Fruit fly (Drosophila melanogaster): ENCODE results near the gene pira.

The pira gene

DNA sequence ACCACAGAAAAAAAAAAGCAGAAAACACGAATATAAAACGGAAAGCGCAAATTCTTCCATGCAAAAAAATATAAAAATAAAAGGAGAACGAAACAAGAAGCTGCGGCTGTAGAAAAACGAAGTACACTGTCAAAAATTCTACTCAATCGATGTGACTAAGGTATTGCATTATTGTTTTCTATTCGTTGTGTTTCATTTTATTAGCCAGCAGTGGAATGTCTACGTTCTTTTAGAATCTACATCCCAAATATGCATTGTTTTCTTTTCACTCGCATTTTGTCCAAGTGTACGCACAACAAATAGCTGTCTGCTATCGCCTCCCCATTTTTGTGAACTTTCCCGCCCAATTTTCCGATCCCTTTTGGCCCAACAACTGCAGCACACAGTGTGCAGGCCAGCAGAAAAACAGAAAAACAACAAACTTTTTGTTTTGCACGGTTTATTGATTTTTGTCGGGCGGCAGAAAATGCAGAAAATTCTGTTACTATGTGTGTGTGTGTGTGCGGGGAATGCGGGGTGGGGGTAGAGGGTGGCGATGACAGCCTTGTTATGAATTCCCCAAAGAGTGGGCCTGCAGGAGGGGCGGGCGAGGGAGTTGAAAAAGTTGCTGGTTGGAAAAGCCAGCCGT is 44.1 kb downstream of the pira start (continued):
- peak; percentile 69 for TF ChIP-seq Rx (GFP tag; IDR thresholded peaks at IDR 0.05)
- TF ChIP-seq CG7963 (GFP tag; IDR thresholded peaks at IDR 0.05; ENCODE audit: partially characterized antibody) = no peak
- TF ChIP-seq gem (tag; optimal IDR thresholded peaks at IDR 0.05) = peak; percentile 84
- peak; percentile 43 for TF ChIP-seq D19B (GFP tag; optimal IDR thresholded peaks at IDR 0.05)
- no peak for TF ChIP-seq sr (GFP tag; IDR thresholded peaks at IDR 0.05)
- peak; percentile 48 for TF ChIP-seq Myb (GFP tag; optimal IDR thresholded peaks at IDR 0.05)
- TF ChIP-seq CG4404 (GFP tag; IDR thresholded peaks at IDR 0.05) = peak; percentile 49; the same call in 1 of the 2 replicates
- TF ChIP-seq CG17829 (tag; optimal IDR thresholded peaks at IDR 0.05) = peak; percentile 54
- TF ChIP-seq pho (GFP tag; optimal IDR thresholded peaks at IDR 0.05) = peak; percentile 69
- peak; percentile 38 for TF ChIP-seq ewg (GFP tag; optimal IDR thresholded peaks at IDR 0.05)
- TF ChIP-seq slou (GFP tag; optimal IDR thresholded peaks at IDR 0.05) = peak; percentile 73
- TF ChIP-seq CG9797 (GFP tag; optimal IDR thresholded peaks at IDR 0.05) = no peak
- TF ChIP-seq jigr1 (GFP tag; IDR thresholded peaks at IDR 0.05) = no peak
- peak; percentile 77 for TF ChIP-seq CG9609 (GFP tag; optimal IDR thresholded peaks at IDR 0.05)
- peak; percentile 75 for TF ChIP-seq her (GFP tag; optimal IDR thresholded peaks at IDR 0.05)
- TF ChIP-seq CG10209 (GFP tag; optimal IDR thresholded peaks at IDR 0.05) = peak; percentile 69
- TF ChIP-seq ftz-f1 (GFP tag; optimal IDR thresholded peaks at IDR 0.05) = no peak
- no peak for TF ChIP-seq kah (GFP tag; optimal IDR thresholded peaks at IDR 0.05)
- TF ChIP-seq Stat92E (GFP tag; optimal IDR thresholded peaks at IDR 0.05) = no peak
- TF ChIP-seq slbo (GFP tag; IDR thresholded peaks at IDR 0.05) = peak; percentile 81
- no peak for TF ChIP-seq sim (GFP tag; IDR thresholded peaks at IDR 0.05)
- TF ChIP-seq Sox100B (GFP tag; optimal IDR thresholded peaks at IDR 0.05) = peak; percentile 57
- TF ChIP-seq Sry-δ (GFP tag; optimal IDR thresholded peaks at IDR 0.05) = peak; percentile 21
- TF ChIP-seq exex (tag; optimal IDR thresholded peaks at IDR 0.05) = no peak
- no peak for TF ChIP-seq grn (GFP tag; optimal IDR thresholded peaks at IDR 0.05)
- peak; percentile 80 for TF ChIP-seq Hsf (GFP tag; optimal IDR thresholded peaks at IDR 0.05)
- no peak for TF ChIP-seq danr (GFP tag; IDR thresholded peaks at IDR 0.05)
- 0 out of 2 replicates have a peak, but pooled peaks have one; percentile 22 for TF ChIP-seq dati (GFP tag; IDR thresholded peaks at IDR 0.05)
- TF ChIP-seq lbe (GFP tag; optimal IDR thresholded peaks at IDR 0.05) = peak; percentile 42
- TF ChIP-seq HLH4C (GFP tag; IDR thresholded peaks at IDR 0.05; ENCODE audit: partially characterized antibody) = no peak
- peak; percentile 60 for TF ChIP-seq CG13775 (GFP tag; optimal IDR thresholded peaks at IDR 0.05)
- peak; percentile 44 for TF ChIP-seq CG6765 (GFP tag; optimal IDR thresholded peaks at IDR 0.05)
- TF ChIP-seq CG42726 (GFP tag; IDR thresholded peaks at IDR 0.05; ENCODE audit: partially characterized antibody) = no peak
- TF ChIP-seq h (optimal IDR thresholded peaks at IDR 0.05) = no peak
- TF ChIP-seq CG3995 (GFP tag; optimal IDR thresholded peaks at IDR 0.05) = peak; percentile 10
- peak; percentile 11 for TF ChIP-seq NC2α (GFP tag; optimal IDR thresholded peaks at IDR 0.05)
- no peak for TF ChIP-seq CG4328 (GFP tag; optimal IDR thresholded peaks at IDR 0.05)
- TF ChIP-seq CG3281 (GFP tag; optimal IDR thresholded peaks at IDR 0.05) = peak; percentile 75
- peak; percentile 27 for TF ChIP-seq Jarid2 (GFP tag; optimal IDR thresholded peaks at IDR 0.05)

DNA sequence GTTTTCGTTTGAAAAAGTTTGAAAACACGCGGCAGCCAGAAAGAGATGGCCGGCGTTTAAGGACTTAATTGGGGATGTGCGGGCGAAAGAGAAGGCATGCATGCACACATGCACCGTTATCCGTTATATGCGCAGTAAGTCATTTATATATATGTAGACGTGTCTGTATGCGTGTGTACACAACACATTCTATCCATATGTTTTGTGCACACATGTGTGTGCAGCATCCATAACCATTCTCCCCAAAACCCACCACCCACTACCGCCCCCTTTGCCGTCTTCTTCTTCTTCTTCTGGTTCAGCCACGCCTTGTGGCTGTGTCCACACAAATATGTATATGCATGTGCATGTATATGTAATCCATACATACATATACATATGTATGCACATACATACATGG is 44.8 kb downstream of the pira start:
- no peak for TF ChIP-seq CG4282 (GFP tag; optimal IDR thresholded peaks at IDR 0.05)
- no peak for TF ChIP-seq yki (optimal IDR thresholded peaks at IDR 0.05)
- peak; percentile 55 for TF ChIP-seq cg (GFP tag; optimal IDR thresholded peaks at IDR 0.05)
- 0 out of 2 replicates have a peak, but pooled peaks have one; percentile 9 for TF ChIP-seq sim (GFP tag; IDR thresholded peaks at IDR 0.05)
- peak; percentile 32 for TF ChIP-seq CG5180 (GFP tag; optimal IDR thresholded peaks at IDR 0.05)
- peak; percentile 96 for TF ChIP-seq twi (tag; optimal IDR thresholded peaks at IDR 0.05)
- TF ChIP-seq ro (GFP tag; IDR thresholded peaks at IDR 0.05) = no peak
- no peak for TF ChIP-seq CG7357 (GFP tag; IDR thresholded peaks at IDR 0.05)
- TF ChIP-seq crol (GFP tag; IDR thresholded peaks at IDR 0.05) = peak; percentile 35; the same call in 1 of the 2 replicates
- TF ChIP-seq CG10321 (GFP tag; IDR thresholded peaks at IDR 0.05) = 0 out of 2 replicates have a peak, but pooled peaks have one; percentile 31

Measured in whole organism, embryonic.